Worm (Caenorhabditis elegans): ENCODE measurements around the gene M28.10.

- TF ChIP-seq unc-62 (GFP tag; optimal IDR thresholded peaks at IDR 0.05) (no peak), snpc-3.4 (tag; optimal IDR thresholded peaks at IDR 0.05) (no peak), lin-35 (GFP tag; optimal IDR thresholded peaks at IDR 0.05) (no peak)
Observed at ce11 chrII:10643403-10643802, 3.9 kb upstream of the M28.10 start, which contains the start of gene M28.4.
